Fruit fly (Drosophila melanogaster) whole organism, embryonic: ENCODE measurements around the gene Try29F.

Experiments
- Awh ChIP-seq: fragments of 200-800 bp; sonication (Bioruptor generic); IDR thresholded peaks from 2 replicates; pipeline ENCODE4, ENCODE4 v1.3.6; 2022; ENCODE audit warnings: missing biosample characterization, missing genetic modification characterization
- BtbVII ChIP-seq: fragments of 200-800 bp; sonication (Bioruptor generic); optimal IDR thresholded peaks from 3 replicates; lab custom pipeline; 2017; ENCODE audit warnings: missing biosample characterization, mild to moderate bottlenecking, missing genetic modification characterization
- CG10979 ChIP-seq: fragments of 200-800 bp; sonication (Bioruptor generic); optimal IDR thresholded peaks from 2 replicates; lab custom pipeline; 2018; ENCODE audit warnings: missing biosample characterization, mild to moderate bottlenecking, missing genetic modification characterization, moderate library complexity
- CG11723 ChIP-seq: fragments of 200-800 bp; sonication (Bioruptor generic); optimal IDR thresholded peaks from 2 replicates; lab custom pipeline; 2017; ENCODE audit warnings: missing biosample characterization, mild to moderate bottlenecking, missing genetic modification characterization
- CG12071 ChIP-seq: fragments of 200-800 bp; sonication (Bioruptor generic); optimal IDR thresholded peaks from 3 replicates; lab custom pipeline; 2018; ENCODE audit warnings: missing biosample characterization, mild to moderate bottlenecking, missing genetic modification characterization
- CG12391 ChIP-seq: fragments of 200-800 bp; sonication (Bioruptor generic); optimal IDR thresholded peaks from 3 replicates; lab custom pipeline; 2018; ENCODE audit warnings: missing biosample characterization, mild to moderate bottlenecking, missing genetic modification characterization, moderate library complexity
- CG18262 ChIP-seq: fragments of 200-800 bp; optimal IDR thresholded peaks from 3 replicates; lab custom pipeline; 2019; ENCODE audit warnings: missing biosample characterization, mild to moderate bottlenecking, missing genetic modification characterization, moderate library complexity
- CG18764 ChIP-seq: fragments of 200-800 bp; sonication (Bioruptor generic); optimal IDR thresholded peaks from 3 replicates; lab custom pipeline; 2016; ENCODE audit warnings: missing biosample characterization, missing genetic modification characterization
- CG33557 ChIP-seq: fragments of 200-800 bp; sonication (Bioruptor generic); optimal IDR thresholded peaks from 2 replicates; lab custom pipeline; 2019; ENCODE audit warnings: missing biosample characterization, mild to moderate bottlenecking, missing genetic modification characterization, moderate library complexity
- CG7271 ChIP-seq: fragments of 200-800 bp; sonication (Bioruptor generic); optimal IDR thresholded peaks from 2 replicates; lab custom pipeline; 2018; ENCODE audit warnings: missing biosample characterization, mild to moderate bottlenecking, missing genetic modification characterization, moderate library complexity
- CG8765 ChIP-seq: fragments of 200-800 bp; sonication (Bioruptor generic); IDR thresholded peaks from 2 replicates; pipeline ENCODE4 v1.3.6; 2022; ENCODE audit warnings: missing biosample characterization, missing genetic modification characterization
- CG8924 ChIP-seq: fragments of 200-800 bp; optimal IDR thresholded peaks from 3 replicates; lab custom pipeline; 2019; ENCODE audit warnings: missing biosample characterization, mild to moderate bottlenecking, missing genetic modification characterization, moderate library complexity
- CG9727 ChIP-seq: fragments of 200-800 bp; sonication (Bioruptor generic); optimal IDR thresholded peaks from 3 replicates; lab custom pipeline; 2017; ENCODE audit warnings: missing biosample characterization, mild to moderate bottlenecking, missing genetic modification characterization
- CkIIα-i1 ChIP-seq: fragments of 200-800 bp; sonication (Bioruptor generic); IDR thresholded peaks from 2 replicates; pipeline ENCODE4 v1.3.6; 2022; ENCODE audit warnings: missing biosample characterization, missing genetic modification characterization
- D ChIP-seq, 2 experiments: fragments of 200-800 bp in 1 of 2; fragments of >200 bp in 1 of 2; sonication (Bioruptor generic) in 1 of 2; optimal IDR thresholded peaks; 2 replicates in 1 of 2; 3 replicates in 1 of 2; lab custom pipeline; 2017; ENCODE audit warnings: mild to moderate bottlenecking in 1 of 2, missing biosample characterization in 1 of 2, missing genetic modification characterization in 1 of 2, missing genetic modification reagents in 1 of 2
- D19A ChIP-seq: fragments of 200-800 bp; optimal IDR thresholded peaks from 3 replicates; lab custom pipeline; 2019; ENCODE audit warnings: missing biosample characterization, mild to moderate bottlenecking, missing genetic modification characterization, moderate library complexity
- HLHmδ ChIP-seq: fragments of 200-800 bp; sonication (Bioruptor generic); optimal IDR thresholded peaks from 2 replicates; lab custom pipeline; 2018; ENCODE audit warnings: missing biosample characterization, mild to moderate bottlenecking, missing genetic modification characterization, moderate library complexity
- HmgD ChIP-seq: fragments of 200-800 bp; sonication (Bioruptor generic); optimal IDR thresholded peaks from 3 replicates; lab custom pipeline; 2016; ENCODE audit warnings: missing biosample characterization, missing genetic modification characterization
- Hr78 ChIP-seq, 2 experiments: fragments of 200-800 bp in 1 of 2; fragments of >200 bp in 1 of 2; sonication (Bioruptor generic) in 1 of 2; optimal IDR thresholded peaks; 2 replicates each; lab custom pipeline; 2017 to 2019; ENCODE audit warnings: missing biosample characterization in 2 of 2, missing genetic modification characterization in 2 of 2, mild to moderate bottlenecking in 1 of 2, moderate library complexity in 1 of 2
- Kr ChIP-seq: fragments of 200-800 bp; sonication (Bioruptor generic); optimal IDR thresholded peaks from 2 replicates; lab custom pipeline; 2017; ENCODE audit warnings: missing biosample characterization, mild to moderate bottlenecking, missing genetic modification characterization
- Myb ChIP-seq: fragments of 200-800 bp; sonication (Bioruptor generic); optimal IDR thresholded peaks from 2 replicates; lab custom pipeline; 2016; ENCODE audit warnings: missing biosample characterization, missing genetic modification characterization
- NK7.1 ChIP-seq: fragments of 200-800 bp; sonication (Bioruptor generic); optimal IDR thresholded peaks from 3 replicates; lab custom pipeline; 2016; ENCODE audit warnings: missing biosample characterization, missing genetic modification characterization
- Ravus ChIP-seq: fragments of 200-800 bp; sonication (Bioruptor generic); IDR thresholded peaks from 2 replicates; pipeline ENCODE4 v1.3.6; 2022; ENCODE audit warnings: missing biosample characterization, missing genetic modification characterization
- Trl ChIP-seq, 3 experiments: fragments of >200 bp in 2 of 3; fragments of 200-800 bp in 1 of 3; sonication (Bioruptor generic) in 1 of 3; optimal IDR thresholded peaks; 2 replicates in 1 of 3; 3 replicates in 2 of 3; lab custom pipeline; 2016 to 2017; ENCODE audit warnings: missing biosample characterization in 1 of 3, missing genetic modification characterization in 1 of 3
- Vsx1 ChIP-seq: fragments of 200-800 bp; sonication (Bioruptor generic); optimal IDR thresholded peaks from 2 replicates; lab custom pipeline; 2017; ENCODE audit warnings: missing biosample characterization, mild to moderate bottlenecking, missing genetic modification characterization, missing genetic modification reagents
- ab ChIP-seq: fragments of 200-800 bp; sonication (Bioruptor generic); optimal IDR thresholded peaks from 2 replicates; lab custom pipeline; 2016; ENCODE audit warnings: missing biosample characterization, missing genetic modification characterization
- cg ChIP-seq: fragments of 200-800 bp; sonication (Bioruptor generic); optimal IDR thresholded peaks from 3 replicates; lab custom pipeline; 2019; ENCODE audit warnings: missing biosample characterization, mild to moderate bottlenecking, missing genetic modification characterization, moderate library complexity
- chinmo ChIP-seq: fragments of 200-800 bp; sonication (Bioruptor generic); IDR thresholded peaks from 4 replicates; pipeline ENCODE4 v1.3.6; 2022; ENCODE audit warnings: missing biosample characterization, missing genetic modification characterization; ENCODE audit not compliant: partially characterized antibody
- chm ChIP-seq: fragments of 200-800 bp; sonication (Bioruptor generic); IDR thresholded peaks from 2 replicates; pipeline ENCODE4 v1.3.6; 2022; ENCODE audit warnings: missing biosample characterization, missing genetic modification characterization
- ci ChIP-seq: fragments of 200-800 bp; sonication (Bioruptor generic); IDR thresholded peaks from 3 replicates; pipeline ENCODE4 v1.3.6; 2022; ENCODE audit warnings: missing biosample characterization, missing genetic modification characterization
- corto ChIP-seq: fragments of 200-800 bp; sonication (Bioruptor generic); optimal IDR thresholded peaks from 2 replicates; lab custom pipeline; 2016; ENCODE audit warnings: missing biosample characterization, mild to moderate bottlenecking, missing genetic modification characterization, moderate library complexity
- crol ChIP-seq: fragments of 200-800 bp; sonication (Bioruptor generic); IDR thresholded peaks from 2 replicates; pipeline ENCODE4 v1.3.6; 2022; ENCODE audit warnings: missing biosample characterization, missing genetic modification characterization
- dmrt11E ChIP-seq: fragments of 200-800 bp; sonication (Bioruptor generic); optimal IDR thresholded peaks from 3 replicates; lab custom pipeline; 2018; ENCODE audit warnings: missing biosample characterization, mild to moderate bottlenecking, missing genetic modification characterization, moderate library complexity
- fd64A ChIP-seq: fragments of 200-800 bp; sonication (Bioruptor generic); optimal IDR thresholded peaks from 3 replicates; lab custom pipeline; 2018; ENCODE audit warnings: missing biosample characterization, mild to moderate bottlenecking, missing genetic modification characterization
- gsb-n ChIP-seq: fragments of 200-800 bp; sonication (Bioruptor generic); optimal IDR thresholded peaks from 3 replicates; lab custom pipeline; 2018; ENCODE audit warnings: missing biosample characterization, mild to moderate bottlenecking, missing genetic modification characterization
- ken ChIP-seq: fragments of 200-800 bp; sonication (Bioruptor generic); IDR thresholded peaks from 3 replicates; pipeline ENCODE4 v1.3.6; 2022; ENCODE audit warnings: missing biosample characterization, missing genetic modification characterization
- kni ChIP-seq: fragments of 200-800 bp; sonication (Bioruptor generic); optimal IDR thresholded peaks from 3 replicates; lab custom pipeline; 2017; ENCODE audit warnings: mild to moderate bottlenecking, missing biosample characterization, missing genetic modification reagents, missing genetic modification characterization
- lmd ChIP-seq: fragments of 200-800 bp; sonication (Bioruptor generic); IDR thresholded peaks from 2 replicates; pipeline ENCODE4 v1.3.6; 2022; ENCODE audit warnings: missing biosample characterization, missing genetic modification characterization
- mirr ChIP-seq: fragments of 200-800 bp; sonication (Bioruptor generic); optimal IDR thresholded peaks from 3 replicates; lab custom pipeline; 2018; ENCODE audit warnings: missing biosample characterization, mild to moderate bottlenecking, missing genetic modification characterization
- nau ChIP-seq: fragments of 200-800 bp; sonication (Bioruptor generic); optimal IDR thresholded peaks from 3 replicates; lab custom pipeline; 2017; ENCODE audit warnings: missing biosample characterization, mild to moderate bottlenecking, missing genetic modification characterization, missing genetic modification reagents
- nmo ChIP-seq: fragments of 200-800 bp; sonication (Bioruptor generic); optimal IDR thresholded peaks from 2 replicates; lab custom pipeline; 2018; ENCODE audit warnings: missing biosample characterization, mild to moderate bottlenecking, missing genetic modification characterization, moderate library complexity
- phol ChIP-seq: fragments of 200-800 bp; sonication (Bioruptor generic); optimal IDR thresholded peaks from 3 replicates; lab custom pipeline; 2018; ENCODE audit warnings: missing biosample characterization, mild to moderate bottlenecking, missing genetic modification characterization, moderate library complexity
- pros ChIP-seq: fragments of 200-800 bp; sonication (Bioruptor generic); optimal IDR thresholded peaks from 3 replicates; lab custom pipeline; 2019; ENCODE audit warnings: missing biosample characterization, mild to moderate bottlenecking, missing genetic modification characterization, moderate library complexity
- pum ChIP-seq: fragments of 200-800 bp; sonication (Bioruptor generic); optimal IDR thresholded peaks from 2 replicates; lab custom pipeline; 2016; ENCODE audit warnings: missing biosample characterization, missing genetic modification characterization
- sd ChIP-seq: fragments of 200-800 bp; sonication (Bioruptor generic); optimal IDR thresholded peaks from 3 replicates; lab custom pipeline; 2018; ENCODE audit warnings: missing biosample characterization, mild to moderate bottlenecking, missing genetic modification characterization, moderate library complexity
- sens ChIP-seq: fragments of 200-800 bp; sonication (Bioruptor generic); peaks from one replicate; lab custom pipeline; 2016; ENCODE audit warnings: missing biosample characterization, missing genetic modification characterization
- tgo ChIP-seq: fragments of 200-800 bp; sonication (Bioruptor generic); IDR thresholded peaks from 3 replicates; pipeline ENCODE4 v1.3.6; 2022; ENCODE audit warnings: missing biosample characterization, missing genetic modification characterization
- yki ChIP-seq: fragments of >200 bp; optimal IDR thresholded peaks from 3 replicates; lab custom pipeline; 2018

The Try29F gene

DNA sequence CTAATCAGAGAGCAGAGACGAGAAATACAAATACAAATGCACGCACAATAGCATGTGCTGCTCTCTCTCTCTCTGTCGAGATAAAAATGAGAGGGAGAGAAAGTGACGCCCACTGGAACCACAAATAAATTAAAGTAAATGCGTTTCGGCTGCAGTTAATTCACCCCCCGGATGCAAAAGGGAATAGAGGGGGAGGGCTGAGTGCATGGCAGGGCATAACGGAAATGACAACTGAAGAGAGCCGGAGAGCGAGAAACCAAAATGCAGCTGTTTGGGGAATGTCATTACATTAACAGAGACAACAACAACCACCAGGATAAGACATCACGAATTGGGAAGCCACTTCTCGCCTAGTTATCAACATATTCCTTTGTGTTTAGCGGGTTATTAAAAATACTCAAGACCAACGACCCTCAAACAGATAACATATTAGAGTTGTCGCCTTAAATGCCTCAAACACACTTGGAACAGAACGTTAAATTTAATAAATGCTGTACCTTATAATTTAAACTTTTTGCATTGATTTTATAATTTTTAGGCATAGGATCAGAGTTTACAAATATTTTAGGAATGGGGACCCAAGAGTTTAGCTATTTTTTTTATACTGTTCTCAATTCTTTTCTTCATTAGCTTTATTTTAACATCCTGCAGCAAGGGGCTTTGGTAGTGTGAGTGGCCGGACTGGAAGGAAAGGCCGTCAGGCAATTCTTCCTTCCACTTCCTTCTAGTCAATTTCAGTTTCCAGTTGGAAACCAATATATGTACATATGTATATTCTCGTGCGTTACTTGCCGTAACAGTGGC lies 48.2 kb upstream of the Try29F start (continued):
- TF ChIP-seq mirr (GFP tag; lab: Kevin White, UChicago) (no peak), sens (peak; percentile 87), Awh (GFP tag; lab: Robert Waterston, UW) (peak; percentile 29; the same call in 1 of the 2 replicates), ken (GFP tag; lab: Robert Waterston, UW) (no peak), HmgD (no peak), chm (GFP tag; lab: Robert Waterston, UW) (0 out of 2 replicates have a peak, but pooled peaks have one; percentile 40), ab (GFP tag; lab: Kevin White, UChicago) (no peak), sd (tag; lab: Kevin White, UChicago) (peak; percentile 38), fd64A (GFP tag; lab: Kevin White, UChicago) (peak; percentile 34), CG11723 (GFP tag; lab: Kevin White, UChicago) (no peak), BtbVII (GFP tag; lab: Kevin White, UChicago) (no peak), crol (GFP tag; lab: Robert Waterston, UW) (peak; percentile 79), kni (GFP tag; lab: Kevin White, UChicago) (peak; percentile 57), CG8765 (GFP tag; lab: Robert Waterston, UW) (no peak), chinmo (0 out of 4 replicates have a peak, but pooled peaks have one; percentile 15), CG18764 (GFP tag; lab: Kevin White, UChicago) (no peak), D19A (peak; percentile 42), dmrt11E (peak; percentile 44), Kr (GFP tag; lab: Kevin White, UChicago) (no peak), nmo (GFP tag; lab: Kevin White, UChicago) (peak; percentile 20), CG10979 (peak; percentile 16), corto (no peak), Hr78 (GFP tag; optimal IDR thresholded peaks at IDR 0.05; lab: Kevin White, UChicago) (no peak), NK7.1 (no peak), lmd (no peak), phol (peak; percentile 13), Vsx1 (peak; percentile 39), CG12391 (peak; percentile 12), CG33557 (no peak), CG12071 (no peak), ci (GFP tag; lab: Robert Waterston, UW) (peak; percentile 58; the same call in 1 of the 3 replicates), pum (GFP tag; lab: Kevin White, UChicago) (no peak), D (optimal IDR thresholded peaks at IDR 0.05; lab: Kevin White, UChicago) (no peak), D (GFP tag; optimal IDR thresholded peaks at IDR 0.05; lab: Kevin White, UChicago) (peak; percentile 30), cg (GFP tag; lab: Kevin White, UChicago) (peak; percentile 59), Myb (GFP tag; lab: Kevin White, UChicago) (no peak), pros (peak; percentile 93), CG8924 (peak; percentile 31), CG18262 (peak; percentile 28), yki (lab: Kevin White, UChicago) (peak; percentile 54), nau (GFP tag; lab: Kevin White, UChicago) (peak; percentile 41), Ravus (GFP tag; lab: Robert Waterston, UW) (no peak), tgo (no peak), CG7271 (tag; lab: Kevin White, UChicago) (no peak), gsb-n (tag; lab: Kevin White, UChicago) (peak; percentile 70), CG9727 (GFP tag; lab: Kevin White, UChicago) (peak; percentile 32), Trl (optimal IDR thresholded peaks at IDR 0.05; lab: Kevin White, UChicago) (peak; percentile 58 to 83), Trl (GFP tag; optimal IDR thresholded peaks at IDR 0.05; lab: Kevin White, UChicago) (peak; percentile 7), HLHmδ (peak; percentile 69), CkIIα-i1 (no peak)
